Worm (Caenorhabditis elegans) whole organism, mixed stage, embryonic: ENCODE results near the gene col-139.

Source experiments
- nhr-12 ChIP-seq: fragments of 150-350 bp; optimal IDR thresholded peaks from 2 replicates; lab custom pipeline; 2014; ENCODE audit warnings: missing biosample characterization, missing genetic modification characterization
- nhr-28 ChIP-seq: fragments of 150-350 bp; optimal IDR thresholded peaks from 2 replicates; lab custom pipeline; 2014; ENCODE audit warnings: missing biosample characterization, missing genetic modification characterization
- snpc-4 ChIP-seq: fragments of 150-350 bp; optimal IDR thresholded peaks from 2 replicates; lab custom pipeline; 2014; ENCODE audit warnings: missing biosample characterization, missing genetic modification characterization
- sptf-1 ChIP-seq: sonication (generic microtip); optimal IDR thresholded peaks from 2 replicates; lab custom pipeline; 2017; ENCODE audit warnings: mild to moderate bottlenecking, missing genetic modification characterization, moderate library complexity, missing compliant biosample characterization
- unc-62 ChIP-seq: fragments of 150-350 bp; optimal IDR thresholded peaks from 2 replicates; lab custom pipeline; 2014; ENCODE audit warnings: missing biosample characterization, missing genetic modification reagents, missing genetic modification characterization

DNA sequence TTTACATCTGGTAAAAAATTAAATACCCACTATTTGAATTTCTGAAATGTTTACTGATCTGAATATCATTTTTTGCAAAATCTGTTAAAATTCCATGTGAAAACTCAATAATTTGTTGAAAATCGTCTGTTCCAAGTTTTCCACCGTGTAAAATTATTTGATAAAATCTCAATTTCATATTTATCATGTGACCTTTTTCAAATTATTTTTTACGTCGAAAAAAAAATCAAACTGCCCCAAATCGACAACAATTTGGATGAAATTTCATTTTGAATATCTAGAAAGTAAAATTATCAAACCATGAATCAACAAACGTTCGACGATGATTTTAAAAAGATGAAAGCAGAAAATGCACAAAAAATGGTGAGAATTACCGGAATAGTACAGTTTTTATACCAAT lies 1.4 kb upstream of the col-139 start, which contains the start of gene F41F3.9:
- TF ChIP-seq unc-62 (GFP tag; lab: Kevin White, UChicago) = no peak
- no peak for TF ChIP-seq snpc-4 (tag; lab: Kevin White, UChicago)
- no peak for TF ChIP-seq sptf-1 (tag; lab: Kevin White, UChicago)
- TF ChIP-seq nhr-12 (tag; lab: Kevin White, UChicago) = no peak
- TF ChIP-seq nhr-28 (tag; lab: Kevin White, UChicago) = no peak
